Worm (Caenorhabditis elegans) whole organism, L3 larva: ENCODE measurements around the gene clec-32.

ENCODE experiments used
- nhr-237 ChIP-seq: fragments of 150-350 bp; optimal IDR thresholded peaks from 2 replicates; lab custom pipeline; 2014; ENCODE audit warnings: missing biosample characterization, missing genetic modification characterization
- snpc-4 ChIP-seq: fragments of 150-350 bp; optimal IDR thresholded peaks from 2 replicates; lab custom pipeline; 2014; ENCODE audit warnings: missing biosample characterization, missing genetic modification characterization

DNA sequence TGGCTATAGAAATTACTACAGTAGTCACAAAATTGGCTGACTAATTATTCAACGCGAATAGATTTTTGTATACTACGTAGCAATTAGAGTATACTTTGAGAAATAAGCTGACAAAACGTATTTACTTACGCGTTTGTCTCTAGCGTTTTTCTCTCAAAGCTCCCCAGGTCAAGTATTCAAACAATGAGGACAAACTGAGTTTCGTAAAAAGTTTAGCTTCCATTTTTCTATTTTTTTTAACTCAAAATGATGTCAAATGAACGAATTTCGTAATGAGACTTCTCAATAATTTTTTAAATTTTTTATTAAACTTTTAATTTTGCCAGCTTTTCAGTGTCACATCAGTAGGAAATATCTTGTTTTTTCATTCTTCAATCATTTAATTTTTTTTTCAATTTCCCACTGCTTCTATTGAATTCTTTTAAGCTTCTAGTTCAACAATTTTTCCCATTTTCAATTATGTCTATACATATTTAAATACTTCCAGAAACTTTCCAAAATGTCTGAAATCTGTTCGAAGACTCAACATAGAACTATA lies 27.2 kb upstream of the clec-32 start, which contains the start of the genes ifas-2 and fbxa-44:
- TF ChIP-seq nhr-237 (tag; lab: Kevin White, UChicago), result no peak
- TF ChIP-seq snpc-4 (tag; lab: Kevin White, UChicago), result no peak
